Fruit fly (Drosophila melanogaster) Kc167 (cell line): Measurements from ENCODE around the gene CG7453.

Source experiments
- Myc ChIP-seq: fragments of >200 bp; optimal IDR thresholded peaks from 2 replicates; lab custom pipeline; 2017; ENCODE audit warnings: missing external identifiers
- Sin3A ChIP-seq: fragments of >200 bp; optimal IDR thresholded peaks from 2 replicates; lab custom pipeline; 2018; ENCODE audit warnings: missing external identifiers
- h ChIP-seq: fragments of >200 bp; optimal IDR thresholded peaks from 3 replicates; lab custom pipeline; 2018; ENCODE audit warnings: missing external identifiers
- insv ChIP-seq: fragments of >200 bp; optimal IDR thresholded peaks from 3 replicates; lab custom pipeline; 2018; ENCODE audit warnings: missing external identifiers
- psq ChIP-seq: fragments of >200 bp; optimal IDR thresholded peaks from 2 replicates; lab custom pipeline; 2017; ENCODE audit warnings: missing external identifiers
- ttk ChIP-seq: sonication (Bioruptor generic); optimal IDR thresholded peaks from 2 replicates; lab custom pipeline; 2017; ENCODE audit warnings: missing external identifiers

CG7453 gene

DNA sequence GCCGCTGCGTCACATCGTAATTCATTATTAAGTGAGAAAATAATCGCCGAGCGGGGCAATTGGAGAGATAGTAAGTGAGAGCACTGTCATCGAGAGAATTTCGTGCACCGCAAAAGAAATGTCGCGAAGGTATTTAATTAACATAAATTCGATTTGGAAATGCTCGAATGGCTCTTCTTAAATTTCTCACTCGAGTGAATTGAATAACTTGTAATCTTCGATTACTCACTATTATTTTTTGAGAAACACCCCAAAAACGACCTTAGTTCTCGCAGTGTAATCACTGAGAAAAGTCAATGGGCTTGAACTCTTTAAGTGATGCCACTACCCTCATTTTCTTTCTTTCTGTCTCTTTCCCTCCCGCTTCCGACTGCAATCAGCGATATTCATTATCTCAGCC is 25.0 kb upstream of the CG7453 start:
- TF ChIP-seq psq (lab: Kevin White, UChicago): no peak
- no peak for TF ChIP-seq Sin3A (lab: Kevin White, UChicago)

dm6 chrX:19155922-19156437 is 24.0 kb upstream of the CG7453 start:
- TF ChIP-seq h (lab: Kevin White, UChicago) (no peak), psq (lab: Kevin White, UChicago) (no peak), Myc (lab: Kevin White, UChicago) (no peak), ttk (lab: Kevin White, UChicago) (no peak), insv (lab: Kevin White, UChicago) (no peak)

DNA sequence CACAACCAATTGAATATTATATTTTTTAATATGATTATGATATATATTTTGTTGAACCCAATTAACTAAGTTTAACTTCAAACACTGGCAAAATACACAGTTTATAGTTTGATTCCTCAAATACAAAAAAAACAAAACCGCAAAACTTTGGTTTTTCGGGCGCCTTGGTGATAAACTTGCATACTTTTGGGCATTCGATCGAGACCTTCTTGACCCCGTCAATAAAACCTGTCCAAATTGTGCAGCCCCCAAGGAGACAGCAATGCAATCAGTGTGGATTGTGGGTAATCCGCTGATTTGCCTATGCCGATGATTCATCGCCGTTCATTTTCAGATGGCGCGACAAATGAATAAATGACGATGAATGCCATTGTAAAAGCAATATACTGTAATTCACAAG is 22.5 kb upstream of the CG7453 start:
- TF ChIP-seq ttk (lab: Kevin White, UChicago) (no peak), psq (lab: Kevin White, UChicago) (no peak), insv (lab: Kevin White, UChicago) (no peak), Myc (lab: Kevin White, UChicago) (no peak), Sin3A (lab: Kevin White, UChicago) (no peak), h (lab: Kevin White, UChicago) (no peak)

DNA sequence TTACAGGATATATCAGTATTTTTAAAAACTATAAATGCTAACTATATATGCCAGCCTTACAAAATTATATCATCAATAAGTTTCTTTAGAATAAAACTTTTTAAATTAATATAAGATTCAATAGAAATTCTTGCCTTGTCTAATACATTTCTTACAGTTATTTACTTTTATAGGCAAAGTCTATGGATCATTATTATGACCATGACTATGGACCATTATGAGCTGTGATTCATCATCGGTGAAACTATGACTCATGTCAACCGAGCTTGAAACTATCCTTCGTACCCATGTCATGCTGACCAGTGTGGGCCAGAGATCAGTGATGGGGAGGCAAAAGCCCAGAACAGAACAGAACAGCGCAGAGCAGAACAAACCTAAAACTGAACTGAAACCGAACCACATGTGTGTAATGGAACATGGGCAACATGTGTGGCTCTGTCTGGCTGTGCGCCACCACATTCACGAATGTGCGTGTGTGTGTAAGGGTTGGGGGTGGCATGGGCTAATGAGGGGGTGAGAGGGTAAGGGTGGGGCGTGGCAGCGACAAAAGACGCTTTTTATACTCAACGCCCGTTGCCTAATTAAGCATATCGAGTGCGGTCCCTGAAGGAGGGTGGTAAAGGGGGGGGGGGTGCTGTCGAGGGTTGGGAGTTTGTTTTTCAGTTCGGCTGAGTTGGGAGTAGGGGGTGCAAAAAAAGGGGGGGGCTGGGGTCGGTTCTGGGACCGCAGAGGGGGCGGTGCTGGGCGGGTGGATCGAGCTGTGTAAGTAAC is 21.3 kb upstream of the CG7453 start:
- no peak for TF ChIP-seq insv (lab: Kevin White, UChicago)
- no peak for TF ChIP-seq Sin3A (lab: Kevin White, UChicago)
- TF ChIP-seq ttk (lab: Kevin White, UChicago): no peak
- no peak for TF ChIP-seq h (lab: Kevin White, UChicago)
- no peak for TF ChIP-seq psq (lab: Kevin White, UChicago)
- TF ChIP-seq Myc (lab: Kevin White, UChicago): no peak

- TF ChIP-seq ttk (lab: Kevin White, UChicago) (no peak), insv (lab: Kevin White, UChicago) (no peak), Sin3A (lab: Kevin White, UChicago) (no peak), psq (lab: Kevin White, UChicago) (no peak), h (lab: Kevin White, UChicago) (no peak), Myc (lab: Kevin White, UChicago) (no peak)
Measured at dm6 chrX:19159942-19160341, 20.0 kb upstream of the CG7453 start.

- TF ChIP-seq Myc (lab: Kevin White, UChicago) (no peak), ttk (lab: Kevin White, UChicago) (no peak), Sin3A (lab: Kevin White, UChicago) (no peak), psq (lab: Kevin White, UChicago) (no peak), insv (lab: Kevin White, UChicago) (no peak), h (lab: Kevin White, UChicago) (no peak)
Measured at dm6 chrX:19160635-19161407, 19.2 kb upstream of the CG7453 start.

dm6 chrX:19162249-19162914 is 17.6 kb upstream of the CG7453 start:
- TF ChIP-seq insv (lab: Kevin White, UChicago) (no peak), Sin3A (lab: Kevin White, UChicago) (no peak), ttk (lab: Kevin White, UChicago) (no peak), psq (lab: Kevin White, UChicago) (no peak)

- TF ChIP-seq insv (lab: Kevin White, UChicago): no peak
- no peak for TF ChIP-seq Myc (lab: Kevin White, UChicago)
- no peak for TF ChIP-seq h (lab: Kevin White, UChicago)
- TF ChIP-seq ttk (lab: Kevin White, UChicago): no peak
- no peak for TF ChIP-seq Sin3A (lab: Kevin White, UChicago)
- TF ChIP-seq psq (lab: Kevin White, UChicago): no peak
Measured at dm6 chrX:19163446-19163845, 16.5 kb upstream of the CG7453 start.

dm6 chrX:19164726-19165125 is 15.2 kb upstream of the CG7453 start:
- TF ChIP-seq h (lab: Kevin White, UChicago): no peak
- no peak for TF ChIP-seq ttk (lab: Kevin White, UChicago)
- no peak for TF ChIP-seq psq (lab: Kevin White, UChicago)
- TF ChIP-seq Myc (lab: Kevin White, UChicago): no peak
- no peak for TF ChIP-seq insv (lab: Kevin White, UChicago)
- no peak for TF ChIP-seq Sin3A (lab: Kevin White, UChicago)

- no peak for TF ChIP-seq Myc (lab: Kevin White, UChicago)
- no peak for TF ChIP-seq Sin3A (lab: Kevin White, UChicago)
- TF ChIP-seq ttk (lab: Kevin White, UChicago): no peak
- no peak for TF ChIP-seq insv (lab: Kevin White, UChicago)
- no peak for TF ChIP-seq h (lab: Kevin White, UChicago)
- TF ChIP-seq psq (lab: Kevin White, UChicago): no peak
Measured at dm6 chrX:19165144-19166011, 14.6 kb upstream of the CG7453 start.
